Fruit fly (Drosophila melanogaster) whole organism, embryonic: Measurements from ENCODE around the gene CG15725.
A peak's percentile ranks its signal among the peaks of the same experiment; 100 is the strongest.

ENCODE experiments used
- CG10366 ChIP-seq: fragments of 200-800 bp; sonication (Bioruptor generic); IDR thresholded peaks from 2 replicates; pipeline ENCODE4 v1.3.6; 2022; ENCODE audit warnings: missing biosample characterization, missing genetic modification characterization
- CG10565 ChIP-seq: fragments of 200-800 bp; sonication (Bioruptor generic); optimal IDR thresholded peaks from 3 replicates; lab custom pipeline; 2016; ENCODE audit warnings: missing biosample characterization, mild to moderate bottlenecking, missing genetic modification characterization
- CG11093 ChIP-seq: fragments of 200-800 bp; sonication (Bioruptor generic); IDR thresholded peaks from 3 replicates; pipeline ENCODE4 v1.3.6; 2022; ENCODE audit warnings: missing biosample characterization, missing genetic modification characterization
- CG12769 ChIP-seq: fragments of 200-800 bp; sonication (Bioruptor generic); optimal IDR thresholded peaks from 2 replicates; lab custom pipeline; 2019; ENCODE audit warnings: missing biosample characterization, mild to moderate bottlenecking, missing genetic modification characterization, moderate library complexity
- CG14014 ChIP-seq: fragments of 200-800 bp; sonication (Bioruptor generic); IDR thresholded peaks from 2 replicates; pipeline ENCODE4 v1.3.6; 2022; ENCODE audit warnings: missing biosample characterization, missing genetic modification characterization
- CG15479 ChIP-seq: fragments of 200-800 bp; sonication (Bioruptor generic); optimal IDR thresholded peaks from 3 replicates; lab custom pipeline; 2019; ENCODE audit warnings: missing biosample characterization, mild to moderate bottlenecking, missing genetic modification characterization, moderate library complexity
- CG2120 ChIP-seq: fragments of 200-800 bp; sonication (Bioruptor generic); optimal IDR thresholded peaks from 3 replicates; lab custom pipeline; 2016; ENCODE audit warnings: missing biosample characterization, missing genetic modification characterization
- CG2129 ChIP-seq: fragments of 200-800 bp; sonication (Bioruptor generic); IDR thresholded peaks from 2 replicates; pipeline ENCODE4 v1.3.6; 2022; ENCODE audit warnings: missing biosample characterization, missing genetic modification characterization; ENCODE audit not compliant: partially characterized antibody
- CG3065 ChIP-seq: fragments of 200-800 bp; sonication (Bioruptor generic); optimal IDR thresholded peaks from 2 replicates; lab custom pipeline; 2016; ENCODE audit warnings: missing biosample characterization, missing genetic modification characterization
- CG31365 ChIP-seq: fragments of 200-800 bp; sonication (Bioruptor generic); optimal IDR thresholded peaks from 2 replicates; lab custom pipeline; 2018; ENCODE audit warnings: missing biosample characterization, mild to moderate bottlenecking, missing genetic modification characterization
- CG31441 ChIP-seq: fragments of 200-800 bp; sonication (Bioruptor generic); IDR thresholded peaks from 2 replicates; pipeline ENCODE4 v1.3.6; 2022; ENCODE audit warnings: missing biosample characterization, missing genetic modification characterization
- CG4854 ChIP-seq: fragments of 200-800 bp; sonication (Bioruptor generic); optimal IDR thresholded peaks from 2 replicates; lab custom pipeline; 2016; ENCODE audit warnings: missing biosample characterization, missing genetic modification characterization, inconsistent platforms
- CG6791 ChIP-seq: fragments of 200-800 bp; sonication (Bioruptor generic); IDR thresholded peaks from 3 replicates; pipeline ENCODE4 v1.3.6; 2022; ENCODE audit warnings: missing biosample characterization, missing genetic modification characterization; ENCODE audit not compliant: partially characterized antibody
- CG8388 ChIP-seq: fragments of 200-800 bp; sonication (Bioruptor generic); optimal IDR thresholded peaks from 2 replicates; lab custom pipeline; 2019; ENCODE audit warnings: missing biosample characterization, mild to moderate bottlenecking, missing genetic modification characterization, moderate library complexity
- CG8478 ChIP-seq: fragments of >200 bp; optimal IDR thresholded peaks from 2 replicates; lab custom pipeline; 2018
- CG9215 ChIP-seq: fragments of 200-800 bp; sonication (Bioruptor generic); IDR thresholded peaks from 2 replicates; pipeline ENCODE4 v1.3.6; 2022; ENCODE audit warnings: missing biosample characterization, missing genetic modification characterization
- CHES-1-like ChIP-seq: fragments of 200-800 bp; sonication (Bioruptor generic); optimal IDR thresholded peaks from 2 replicates; lab custom pipeline; 2016; ENCODE audit warnings: missing biosample characterization, missing genetic modification characterization
- Deaf1 ChIP-seq: fragments of 200-800 bp; optimal IDR thresholded peaks from 3 replicates; lab custom pipeline; 2019; ENCODE audit warnings: missing biosample characterization, mild to moderate bottlenecking, missing genetic modification characterization, moderate library complexity
- Dp ChIP-seq: fragments of 200-800 bp; sonication (Bioruptor generic); optimal IDR thresholded peaks from 2 replicates; lab custom pipeline; 2018; ENCODE audit warnings: missing biosample characterization, mild to moderate bottlenecking, missing genetic modification characterization, moderate library complexity
- Drgx ChIP-seq: fragments of 200-800 bp; sonication (Bioruptor generic); IDR thresholded peaks from 2 replicates; pipeline ENCODE4 v1.3.6; 2022; ENCODE audit warnings: missing biosample characterization, missing genetic modification characterization
- Eip74EF ChIP-seq, 2 experiments: fragments of 200-800 bp in 1 of 2; fragments of >200 bp in 1 of 2; sonication (Bioruptor generic) in 1 of 2; optimal IDR thresholded peaks; 2 replicates each; lab custom pipeline; 2017 to 2019; ENCODE audit warnings: missing biosample characterization in 2 of 2, missing genetic modification characterization in 2 of 2, mild to moderate bottlenecking in 1 of 2, moderate library complexity in 1 of 2
- Elba2 ChIP-seq: fragments of 200-800 bp; sonication (Bioruptor generic); optimal IDR thresholded peaks from 3 replicates; lab custom pipeline; 2016; ENCODE audit warnings: missing biosample characterization, missing genetic modification characterization
- Fer1 ChIP-seq: fragments of 200-800 bp; sonication (Bioruptor generic); optimal IDR thresholded peaks from 2 replicates; lab custom pipeline; 2017; ENCODE audit warnings: missing biosample characterization, mild to moderate bottlenecking, missing genetic modification characterization
- Fer3 ChIP-seq: fragments of 200-800 bp; sonication (Bioruptor generic); optimal IDR thresholded peaks from 2 replicates; lab custom pipeline; 2018; ENCODE audit warnings: missing biosample characterization, mild to moderate bottlenecking, missing genetic modification characterization, moderate library complexity
- Hmr ChIP-seq: fragments of 200-800 bp; sonication (Bioruptor generic); optimal IDR thresholded peaks from 3 replicates; lab custom pipeline; 2017; ENCODE audit warnings: mild to moderate bottlenecking, missing biosample characterization, missing genetic modification reagents, missing genetic modification characterization
- Hsf ChIP-seq: fragments of 200-800 bp; sonication (Bioruptor generic); optimal IDR thresholded peaks from 3 replicates; lab custom pipeline; 2016; ENCODE audit warnings: missing biosample characterization, missing genetic modification characterization
- Spps ChIP-seq: fragments of 200-800 bp; sonication (Bioruptor generic); optimal IDR thresholded peaks from 2 replicates; lab custom pipeline; 2018; ENCODE audit warnings: missing biosample characterization, mild to moderate bottlenecking, missing genetic modification characterization
- Taf1 ChIP-seq: fragments of 200-800 bp; sonication (Bioruptor generic); IDR thresholded peaks from 2 replicates; pipeline ENCODE4 v1.3.6; 2022; ENCODE audit warnings: missing biosample characterization, missing genetic modification characterization
- Tbp ChIP-seq: fragments of >200 bp; optimal IDR thresholded peaks from 2 replicates; lab custom pipeline; 2018; ENCODE audit warnings: missing biosample characterization, missing genetic modification characterization
- ase ChIP-seq: fragments of 200-800 bp; sonication (Bioruptor generic); IDR thresholded peaks from 3 replicates; pipeline ENCODE4 v1.3.6; 2022; ENCODE audit warnings: missing biosample characterization, missing genetic modification characterization
- cato ChIP-seq: fragments of 200-800 bp; sonication (Bioruptor generic); optimal IDR thresholded peaks from 2 replicates; lab custom pipeline; 2016; ENCODE audit warnings: missing biosample characterization, missing genetic modification characterization, borderline replicate concordance
- chif ChIP-seq, 2 experiments: fragments of 200-800 bp; sonication (Bioruptor generic); optimal IDR thresholded peaks; 3 replicates each; lab custom pipeline; 2016; ENCODE audit warnings: missing biosample characterization in 2 of 2, missing genetic modification characterization in 2 of 2
- chinmo ChIP-seq: fragments of 200-800 bp; sonication (Bioruptor generic); IDR thresholded peaks from 4 replicates; pipeline ENCODE4 v1.3.6; 2022; ENCODE audit warnings: missing biosample characterization, missing genetic modification characterization; ENCODE audit not compliant: partially characterized antibody
- da ChIP-seq: fragments of 200-800 bp; sonication (Bioruptor generic); optimal IDR thresholded peaks from 2 replicates; lab custom pipeline; 2016; ENCODE audit warnings: missing biosample characterization, missing genetic modification characterization
- en ChIP-seq: fragments of 200-800 bp; sonication (Bioruptor generic); optimal IDR thresholded peaks from 2 replicates; lab custom pipeline; 2016; ENCODE audit warnings: missing biosample characterization, missing genetic modification characterization
- inv ChIP-seq: fragments of 200-800 bp; sonication (Bioruptor generic); IDR thresholded peaks from 2 replicates; pipeline ENCODE4 v1.3.6; 2022; ENCODE audit warnings: missing biosample characterization, missing genetic modification characterization; ENCODE audit not compliant: partially characterized antibody
- lilli ChIP-seq: fragments of 200-800 bp; sonication (Bioruptor generic); optimal IDR thresholded peaks from 3 replicates; lab custom pipeline; 2016; ENCODE audit warnings: missing biosample characterization, missing genetic modification characterization
- lov ChIP-seq, 2 experiments: fragments of 200-800 bp in 1 of 2; fragments of >200 bp in 1 of 2; sonication (Bioruptor generic) in 1 of 2; IDR thresholded peaks in 1 of 2; optimal IDR thresholded peaks in 1 of 2; 2 replicates in 1 of 2; 3 replicates in 1 of 2; pipeline versions ENCODE4 v1.3.6 to Lab custom; 2017 to 2022; ENCODE audit warnings: missing biosample characterization in 1 of 2, missing genetic modification characterization in 1 of 2
- pnt ChIP-seq: fragments of 200-800 bp; sonication (Bioruptor generic); optimal IDR thresholded peaks from 3 replicates; lab custom pipeline; 2016; ENCODE audit warnings: missing biosample characterization, missing genetic modification characterization
- rib ChIP-seq: fragments of 200-800 bp; sonication (Bioruptor generic); IDR thresholded peaks from 2 replicates; pipeline ENCODE4 v1.3.6; 2022; ENCODE audit warnings: missing biosample characterization, missing genetic modification characterization
- row ChIP-seq: fragments of 200-800 bp; sonication (Bioruptor generic); IDR thresholded peaks from 3 replicates; pipeline ENCODE4 v1.3.6; 2022; ENCODE audit warnings: missing biosample characterization, missing genetic modification characterization
- sd ChIP-seq: fragments of 200-800 bp; sonication (Bioruptor generic); optimal IDR thresholded peaks from 3 replicates; lab custom pipeline; 2018; ENCODE audit warnings: missing biosample characterization, mild to moderate bottlenecking, missing genetic modification characterization, moderate library complexity
- slp2 ChIP-seq: fragments of 200-800 bp; sonication (Bioruptor generic); optimal IDR thresholded peaks from 2 replicates; lab custom pipeline; 2016; ENCODE audit warnings: missing biosample characterization, missing genetic modification characterization
- stc ChIP-seq: fragments of 200-800 bp; sonication (Bioruptor generic); IDR thresholded peaks from 2 replicates; pipeline ENCODE4 v1.3.6; 2022; ENCODE audit warnings: missing biosample characterization, missing genetic modification characterization
- tna ChIP-seq: fragments of 200-800 bp; sonication (Bioruptor generic); IDR thresholded peaks from 2 replicates; pipeline ENCODE4 v1.3.6; 2022; ENCODE audit warnings: missing biosample characterization, missing genetic modification characterization; ENCODE audit not compliant: partially characterized antibody
- twi ChIP-seq: fragments of 200-800 bp; optimal IDR thresholded peaks from 2 replicates; lab custom pipeline; 2019; ENCODE audit warnings: missing biosample characterization, mild to moderate bottlenecking, missing genetic modification characterization, moderate library complexity
- wor ChIP-seq: fragments of 200-800 bp; sonication (Bioruptor generic); IDR thresholded peaks from 2 replicates; pipeline ENCODE4 v1.3.6; 2022; ENCODE audit warnings: missing biosample characterization, missing genetic modification characterization
- zen2 ChIP-seq: fragments of 200-800 bp; sonication (Bioruptor generic); IDR thresholded peaks from 3 replicates; pipeline ENCODE4 v1.3.6; 2022; ENCODE audit warnings: missing biosample characterization, missing genetic modification characterization; ENCODE audit not compliant: partially characterized antibody

CG15725 gene

DNA sequence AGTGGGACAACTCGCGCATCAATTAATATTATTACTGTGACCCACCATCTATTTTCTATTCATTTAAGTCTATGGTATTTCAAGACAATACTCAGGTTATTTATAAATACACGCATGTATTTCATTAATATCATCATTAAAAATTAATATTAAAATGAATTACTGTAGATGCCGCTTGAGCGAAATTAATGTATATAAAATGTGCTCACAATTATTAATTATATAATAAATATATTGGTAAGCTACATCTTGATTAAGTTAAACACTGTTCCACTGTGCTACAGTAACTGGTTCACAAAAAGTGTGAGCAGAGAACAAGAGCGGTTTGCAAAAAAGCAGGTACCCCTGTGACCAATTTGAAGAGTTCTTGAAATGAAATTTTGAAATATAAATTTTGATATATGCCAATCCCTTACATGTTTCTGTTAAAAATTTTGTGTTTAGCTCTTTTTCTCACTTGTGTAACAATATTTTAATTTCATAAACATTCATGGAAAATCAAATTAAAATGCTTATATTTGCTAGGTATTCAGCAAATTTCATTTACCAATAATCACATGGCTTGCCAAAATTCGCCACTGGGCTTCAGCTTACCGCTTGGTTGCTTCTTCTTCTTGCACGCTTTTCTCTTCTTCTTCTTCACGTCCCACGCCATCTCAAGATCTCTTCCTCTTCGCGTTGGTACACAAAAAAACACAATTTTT lies 45.4 kb downstream of the CG15725 start (continued):
- TF ChIP-seq Fer1 (GFP tag; lab: Kevin White, UChicago): peak; percentile 100
- peak; percentile 99 for TF ChIP-seq CG10366
- peak; percentile 100 for TF ChIP-seq CG14014 (GFP tag; lab: Robert Waterston, UW)
- TF ChIP-seq Deaf1: peak; percentile 95
- peak; percentile 99 for TF ChIP-seq cato
- peak; percentile 100 for TF ChIP-seq chif (GFP tag; optimal IDR thresholded peaks at IDR 0.05; lab: Kevin White, UChicago)
- TF ChIP-seq Hmr (GFP tag; lab: Kevin White, UChicago): peak; percentile 100
- no peak for TF ChIP-seq CG8478 (lab: Kevin White, UChicago)
- TF ChIP-seq CG10565 (GFP tag; lab: Kevin White, UChicago): peak; percentile 98
- peak; percentile 100 for TF ChIP-seq Fer3 (tag; lab: Kevin White, UChicago)
- peak; percentile 100 for TF ChIP-seq CG12769 (tag; lab: Kevin White, UChicago)
- TF ChIP-seq CG11093 (GFP tag; lab: Robert Waterston, UW): peak; percentile 99
- TF ChIP-seq CG6791 (GFP tag; lab: Robert Waterston, UW): 0 out of 3 replicates have a peak, but pooled peaks have one; percentile 50
- no peak for TF ChIP-seq tna (GFP tag; lab: Robert Waterston, UW)
- TF ChIP-seq CG15479: peak; percentile 95
- TF ChIP-seq wor (GFP tag; lab: Robert Waterston, UW): peak; percentile 100
- peak; percentile 99 for TF ChIP-seq en (GFP tag; lab: Kevin White, UChicago)
- TF ChIP-seq CG4854 (GFP tag; lab: Kevin White, UChicago): peak; percentile 100
- TF ChIP-seq Spps (tag; lab: Kevin White, UChicago): peak; percentile 98
- peak in 1 of 2 experiments; percentile 99 for TF ChIP-seq Eip74EF (GFP tag; optimal IDR thresholded peaks at IDR 0.05; lab: Kevin White, UChicago)
- TF ChIP-seq zen2: no peak
- TF ChIP-seq CHES-1-like (GFP tag; lab: Kevin White, UChicago): peak; percentile 100
- peak; percentile 100 for TF ChIP-seq Hsf
- peak; percentile 100 for TF ChIP-seq CG2120
- TF ChIP-seq CG9215 (GFP tag; lab: Robert Waterston, UW): peak; percentile 100
- TF ChIP-seq stc (GFP tag; lab: Robert Waterston, UW): peak; percentile 99
- peak; percentile 99 for TF ChIP-seq row (GFP tag; lab: Robert Waterston, UW)
- TF ChIP-seq Tbp (GFP tag; lab: Kevin White, UChicago): no peak
- TF ChIP-seq rib (GFP tag; lab: Robert Waterston, UW): peak; percentile 100
- TF ChIP-seq CG31365 (tag; lab: Kevin White, UChicago): peak; percentile 95
- TF ChIP-seq inv (GFP tag; lab: Robert Waterston, UW): peak; percentile 49; the same call in 1 of the 2 replicates
- peak; percentile 99 for TF ChIP-seq pnt (GFP tag; lab: Kevin White, UChicago)
- TF ChIP-seq Drgx (GFP tag; lab: Robert Waterston, UW): peak; percentile 100
- TF ChIP-seq lov (optimal IDR thresholded peaks at IDR 0.05; lab: Kevin White, UChicago): no peak
- peak; percentile 98 for TF ChIP-seq lov (GFP tag; IDR thresholded peaks at IDR 0.05; lab: Robert Waterston, UW)
- peak; percentile 99 for TF ChIP-seq ase
- TF ChIP-seq slp2 (GFP tag; lab: Kevin White, UChicago): peak; percentile 100
- peak; percentile 99 for TF ChIP-seq CG8388
- TF ChIP-seq sd: peak; percentile 99
- peak; percentile 98 for TF ChIP-seq CG3065 (GFP tag; lab: Kevin White, UChicago)
- peak; percentile 100 for TF ChIP-seq da
- TF ChIP-seq CG31441 (GFP tag; lab: Robert Waterston, UW): peak; percentile 100
- TF ChIP-seq CG2129 (GFP tag; lab: Robert Waterston, UW): no peak
- TF ChIP-seq Dp (GFP tag; lab: Kevin White, UChicago): peak; percentile 57
- TF ChIP-seq Taf1 (GFP tag; lab: Robert Waterston, UW): peak; percentile 99
- TF ChIP-seq chinmo: no peak
- peak; percentile 99 for TF ChIP-seq twi
- TF ChIP-seq Elba2 (GFP tag; lab: Kevin White, UChicago): peak; percentile 94
- TF ChIP-seq lilli: peak; percentile 100
